Worm (Caenorhabditis elegans) whole organism, L1 larva: Measurements from ENCODE around the gene acdh-12.
A peak's percentile ranks its signal among the peaks of the same experiment; 100 is the strongest.

ENCODE experiments used
- C04F5.9 ChIP-seq: sonication (generic microtip); optimal IDR thresholded peaks from 2 replicates; lab custom pipeline; 2016; ENCODE audit warnings: missing genetic modification characterization, missing compliant biosample characterization
- F16B12.6 ChIP-seq: fragments of 150-350 bp; optimal IDR thresholded peaks from 2 replicates; lab custom pipeline; 2014; ENCODE audit warnings: missing biosample characterization, missing genetic modification characterization
- blmp-1 ChIP-seq: fragments of 150-350 bp; optimal IDR thresholded peaks from 2 replicates; lab custom pipeline; 2014; ENCODE audit warnings: missing biosample characterization, missing genetic modification characterization
- ceh-8 ChIP-seq: fragments of 200-800 bp; sonication (Bioruptor generic); optimal IDR thresholded peaks from 2 replicates; lab custom pipeline; 2018; ENCODE audit warnings: mild to moderate bottlenecking, missing genetic modification characterization, moderate library complexity, missing compliant biosample characterization
- ceh-82 ChIP-seq, 3 experiments: fragments of 150-350 bp in 1 of 3; sonication (generic microtip) in 2 of 3; optimal IDR thresholded peaks; 2 replicates each; lab custom pipeline; 2014 to 2017; ENCODE audit warnings: missing biosample characterization in 3 of 3, missing genetic modification characterization in 3 of 3
- ceh-88 ChIP-seq: fragments of 200-800 bp; sonication (Bioruptor generic); IDR thresholded peaks from 2 replicates; pipeline ENCODE4 v1.3.6; 2022; ENCODE audit warnings: missing genetic modification characterization, missing compliant biosample characterization
- ceh-90 ChIP-seq: sonication (generic microtip); optimal IDR thresholded peaks from 2 replicates; lab custom pipeline; 2016; ENCODE audit warnings: missing genetic modification characterization, missing compliant biosample characterization
- ces-1 ChIP-seq: fragments of 150-350 bp; optimal IDR thresholded peaks from 2 replicates; lab custom pipeline; 2014; ENCODE audit warnings: missing biosample characterization, missing genetic modification reagents, missing genetic modification characterization
- dpl-1 ChIP-seq, 3 experiments: fragments of 150-350 bp in 2 of 3; sonication (generic microtip) in 1 of 3; optimal IDR thresholded peaks; 2 replicates each; lab custom pipeline; 2014 to 2017; ENCODE audit warnings: missing biosample characterization in 3 of 3, missing genetic modification characterization in 3 of 3, missing genetic modification reagents in 3 of 3
- dsc-1 ChIP-seq: sonication (generic microtip); optimal IDR thresholded peaks from 2 replicates; lab custom pipeline; 2016; ENCODE audit warnings: mild to moderate bottlenecking, missing genetic modification characterization, missing compliant biosample characterization
- egl-13 ChIP-seq: sonication (generic microtip); optimal IDR thresholded peaks from 2 replicates; lab custom pipeline; 2016; ENCODE audit warnings: missing genotype, missing genetic modification reagents, missing genetic modification characterization, missing compliant biosample characterization
- egl-27 ChIP-seq, 2 experiments: fragments of 150-350 bp in 1 of 2; sonication (generic microtip); optimal IDR thresholded peaks; 3 replicates each; lab custom pipeline; 2017 to 2018; ENCODE audit warnings: missing biosample characterization in 2 of 2, missing genetic modification characterization in 2 of 2, missing genetic modification reagents in 2 of 2
- elt-2 ChIP-seq: sonication (generic microtip); optimal IDR thresholded peaks from 2 replicates; lab custom pipeline; 2016; ENCODE audit warnings: missing genetic modification characterization, mild to moderate bottlenecking, inconsistent platforms, missing compliant biosample characterization, missing genetic modification reagents
- elt-3 ChIP-seq, 6 experiments: fragments of 150-350 bp in 1 of 6; sonication (generic microtip); optimal IDR thresholded peaks; 2 replicates each; lab custom pipeline; 2017 to 2018; ENCODE audit warnings: missing biosample characterization in 6 of 6, missing genetic modification characterization in 6 of 6, inconsistent platforms in 1 of 6
- fkh-10 ChIP-seq: sonication (generic microtip); optimal IDR thresholded peaks from 2 replicates; lab custom pipeline; 2017; ENCODE audit warnings: missing biosample characterization, missing genetic modification reagents, missing genetic modification characterization
- fkh-4 ChIP-seq: sonication (generic microtip); optimal IDR thresholded peaks from 2 replicates; lab custom pipeline; 2016; ENCODE audit warnings: missing compliant biosample characterization, missing genetic modification characterization, borderline replicate concordance
- hpl-2 ChIP-seq: fragments of 150-350 bp; optimal IDR thresholded peaks from 2 replicates; lab custom pipeline; 2014; ENCODE audit warnings: missing biosample characterization, missing genetic modification reagents, missing genetic modification characterization
- irx-1 ChIP-seq: sonication (generic microtip); optimal IDR thresholded peaks from 2 replicates; lab custom pipeline; 2016; ENCODE audit warnings: missing genetic modification characterization, missing compliant biosample characterization
- isw-1 ChIP-seq: fragments of 200-800 bp; sonication (Bioruptor generic); IDR thresholded peaks from 2 replicates; pipeline ENCODE4 v1.3.6; 2022; ENCODE audit warnings: missing genetic modification characterization, missing compliant biosample characterization
- jun-1 ChIP-seq: fragments of 150-350 bp; optimal IDR thresholded peaks from 2 replicates; lab custom pipeline; 2014; ENCODE audit warnings: missing biosample characterization, missing genetic modification reagents, missing genetic modification characterization
- lin-13 ChIP-seq: fragments of 150-350 bp; optimal IDR thresholded peaks from 2 replicates; lab custom pipeline; 2014; ENCODE audit warnings: missing biosample characterization, missing genetic modification reagents, missing genetic modification characterization
- lin-14 ChIP-seq: fragments of 200-800 bp; sonication (Bioruptor generic); optimal IDR thresholded peaks from 2 replicates; lab custom pipeline; 2018; ENCODE audit warnings: mild to moderate bottlenecking, missing genetic modification characterization, moderate library complexity, missing compliant biosample characterization
- lin-15B ChIP-seq: fragments of 150-350 bp; sonication (generic microtip); optimal IDR thresholded peaks from 3 replicates; lab custom pipeline; 2014; ENCODE audit warnings: missing biosample characterization, missing genetic modification characterization
- lin-39 ChIP-seq: fragments of 150-350 bp; optimal IDR thresholded peaks from 2 replicates; lab custom pipeline; 2014; ENCODE audit warnings: missing biosample characterization, missing genetic modification reagents, missing genetic modification characterization
- lir-3 ChIP-seq: sonication (generic microtip); optimal IDR thresholded peaks from 2 replicates; lab custom pipeline; 2016; ENCODE audit warnings: mild to moderate bottlenecking, missing genetic modification characterization, moderate library complexity, missing compliant biosample characterization; ENCODE audit not compliant: poor library complexity
- lsy-2 ChIP-seq, 2 experiments: fragments of 150-350 bp; optimal IDR thresholded peaks; 2 replicates each; lab custom pipeline; 2014; ENCODE audit warnings: missing biosample characterization in 2 of 2, missing genetic modification characterization in 2 of 2
- mdl-1 ChIP-seq, 2 experiments: fragments of 150-350 bp; optimal IDR thresholded peaks; 2 replicates each; lab custom pipeline; 2014 to 2017; ENCODE audit warnings: missing biosample characterization in 2 of 2, missing genetic modification characterization in 2 of 2, inconsistent platforms in 1 of 2
- mef-2 ChIP-seq: fragments of 150-350 bp; optimal IDR thresholded peaks from 2 replicates; lab custom pipeline; 2014; ENCODE audit warnings: missing biosample characterization, missing genetic modification characterization
- nhr-12 ChIP-seq: sonication (generic microtip); optimal IDR thresholded peaks from 2 replicates; lab custom pipeline; 2017; ENCODE audit warnings: missing biosample characterization, missing genetic modification characterization
- nhr-20 ChIP-seq: sonication (generic microtip); optimal IDR thresholded peaks from 2 replicates; lab custom pipeline; 2016; ENCODE audit warnings: mild to moderate bottlenecking, missing genetic modification characterization, missing compliant biosample characterization
- nhr-71 ChIP-seq: sonication (generic microtip); optimal IDR thresholded peaks from 2 replicates; lab custom pipeline; 2016; ENCODE audit warnings: mild to moderate bottlenecking, missing genetic modification characterization, moderate library complexity, missing compliant biosample characterization
- nhr-76 ChIP-seq: sonication (generic microtip); optimal IDR thresholded peaks from 2 replicates; lab custom pipeline; 2017; ENCODE audit warnings: missing biosample characterization, missing genetic modification characterization
- nhr-77 ChIP-seq: fragments of 150-350 bp; optimal IDR thresholded peaks from 2 replicates; lab custom pipeline; 2014; ENCODE audit warnings: missing biosample characterization, missing genetic modification characterization
- nhr-85 ChIP-seq: sonication (generic microtip); peaks from one replicate; lab custom pipeline; 2016; ENCODE audit warnings: missing genetic modification characterization, inconsistent platforms, missing compliant biosample characterization
- pag-3 ChIP-seq: sonication (generic microtip); optimal IDR thresholded peaks from 2 replicates; lab custom pipeline; 2017; ENCODE audit warnings: missing genetic modification characterization, mild to moderate bottlenecking, missing compliant biosample characterization, antibody characterized with exemption, borderline replicate concordance; ENCODE audit not compliant: insufficient read depth
- pax-3 ChIP-seq: fragments of 200-800 bp; sonication (Bioruptor generic); optimal IDR thresholded peaks from 2 replicates; lab custom pipeline; 2018; ENCODE audit warnings: mild to moderate bottlenecking, missing genetic modification characterization, moderate library complexity, missing compliant biosample characterization
- pqm-1 ChIP-seq: sonication (generic microtip); optimal IDR thresholded peaks from 3 replicates; lab custom pipeline; 2017; ENCODE audit warnings: missing biosample characterization, missing genetic modification characterization
- rnt-1 ChIP-seq: sonication (generic microtip); optimal IDR thresholded peaks from 2 replicates; lab custom pipeline; 2016; ENCODE audit warnings: mild to moderate bottlenecking, missing genetic modification characterization, moderate library complexity, missing compliant biosample characterization
- skn-1 ChIP-seq: fragments of 150-350 bp; optimal IDR thresholded peaks from 2 replicates; lab custom pipeline; 2014; ENCODE audit warnings: missing biosample characterization, missing genetic modification characterization
- snu-23 ChIP-seq: sonication (generic microtip); optimal IDR thresholded peaks from 2 replicates; lab custom pipeline; 2016; ENCODE audit warnings: missing genetic modification characterization, missing compliant biosample characterization
- sox-4 ChIP-seq: sonication (generic microtip); optimal IDR thresholded peaks from 2 replicates; lab custom pipeline; 2016; ENCODE audit warnings: missing genetic modification characterization, missing compliant biosample characterization
- swsn-7 ChIP-seq: sonication (generic microtip); optimal IDR thresholded peaks from 2 replicates; lab custom pipeline; 2016; ENCODE audit warnings: missing genetic modification characterization, missing compliant biosample characterization
- tlp-1 ChIP-seq: fragments of 150-350 bp; optimal IDR thresholded peaks from 2 replicates; lab custom pipeline; 2014; ENCODE audit warnings: missing biosample characterization, missing genetic modification characterization
- unc-130 ChIP-seq: fragments of 150-350 bp; optimal IDR thresholded peaks from 2 replicates; lab custom pipeline; 2017; ENCODE audit warnings: missing biosample characterization, missing genetic modification characterization, inconsistent platforms
- unc-30 ChIP-seq: sonication (generic microtip); optimal IDR thresholded peaks from 2 replicates; lab custom pipeline; 2017; ENCODE audit warnings: missing biosample characterization, missing genetic modification characterization
- unc-62 ChIP-seq: fragments of 150-350 bp; optimal IDR thresholded peaks from 2 replicates; lab custom pipeline; 2014; ENCODE audit warnings: missing biosample characterization, missing genetic modification reagents, missing genetic modification characterization
- unc-86 ChIP-seq: sonication (generic microtip); optimal IDR thresholded peaks from 2 replicates; lab custom pipeline; 2016; ENCODE audit warnings: missing genetic modification characterization, missing compliant biosample characterization
- unc-98 ChIP-seq: fragments of 200-800 bp; sonication (Bioruptor generic); IDR thresholded peaks from 2 replicates; pipeline ENCODE4 v1.3.6; 2022; ENCODE audit warnings: missing genetic modification characterization, missing compliant biosample characterization
- vab-15 ChIP-seq: sonication (generic microtip); optimal IDR thresholded peaks from 2 replicates; lab custom pipeline; 2017; ENCODE audit warnings: missing genotype, mild to moderate bottlenecking, missing genetic modification characterization, missing compliant biosample characterization
- xbp-1 ChIP-seq: sonication (generic microtip); optimal IDR thresholded peaks from 2 replicates; lab custom pipeline; 2016; ENCODE audit warnings: missing genetic modification characterization, missing compliant biosample characterization
- ztf-4 ChIP-seq: fragments of 150-350 bp; optimal IDR thresholded peaks from 2 replicates; lab custom pipeline; 2014; ENCODE audit warnings: missing biosample characterization, missing genetic modification characterization

Gene acdh-12

DNA sequence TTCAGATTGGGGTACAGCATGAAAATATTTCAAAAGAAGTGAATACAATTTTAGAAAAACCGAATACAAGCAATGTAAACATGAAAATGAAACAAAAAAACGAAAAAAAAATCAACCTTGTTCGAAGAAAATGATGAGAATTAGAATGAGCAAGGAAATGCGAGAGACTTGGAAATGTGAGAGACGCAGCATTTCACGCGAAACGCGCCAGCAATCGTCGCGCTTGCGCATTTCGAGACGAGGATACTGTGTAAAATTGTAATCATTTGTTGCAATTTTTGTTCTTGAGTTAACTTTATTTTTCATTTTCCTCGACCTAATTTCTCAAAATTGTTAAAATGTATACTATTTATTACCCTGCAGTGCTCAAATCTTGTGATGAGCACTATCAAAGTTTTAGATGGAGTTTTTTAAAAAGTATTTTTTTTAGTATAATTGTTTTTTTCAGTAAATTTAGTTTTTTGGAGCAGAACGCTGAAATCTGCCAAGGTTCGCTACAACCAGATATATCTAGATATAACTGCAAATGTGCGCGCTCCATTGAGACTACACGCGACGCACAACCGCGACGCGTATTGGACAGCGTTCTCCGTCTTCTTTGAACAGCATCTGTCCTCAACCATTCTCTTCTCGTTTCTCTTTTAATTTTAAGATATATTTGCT, 43.3 kb downstream of the acdh-12 start, which contains the start of gene fust-1 (continued):
- no peak for TF ChIP-seq tlp-1 (tag; lab: Kevin White, UChicago)
- peak; percentile 86 to 91 (median 88) for TF ChIP-seq dpl-1 (GFP tag; optimal IDR thresholded peaks at IDR 0.05; lab: Kevin White, UChicago)
- peak; percentile 83 for TF ChIP-seq unc-98
- TF ChIP-seq nhr-71 (tag; lab: Kevin White, UChicago): peak; percentile 98
- TF ChIP-seq unc-130 (tag; lab: Kevin White, UChicago): peak; percentile 98
- peak; percentile 95 for TF ChIP-seq nhr-77 (tag; lab: Kevin White, UChicago)
- TF ChIP-seq rnt-1 (tag; lab: Kevin White, UChicago): peak; percentile 97
- peak; percentile 98 to 99 (median 98) for TF ChIP-seq ceh-82 (tag; optimal IDR thresholded peaks at IDR 0.05; lab: Kevin White, UChicago)
- peak; percentile 93 for TF ChIP-seq ztf-4 (tag; lab: Kevin White, UChicago)
- TF ChIP-seq elt-3 (tag; optimal IDR thresholded peaks at IDR 0.05; lab: Kevin White, UChicago): peak in 5 of 6 experiments; percentile 89 to 98 (median 94)
- no peak for TF ChIP-seq unc-30 (tag; lab: Kevin White, UChicago)
- TF ChIP-seq unc-86 (tag; lab: Kevin White, UChicago): peak; percentile 95
- peak; percentile 86 for TF ChIP-seq lir-3 (tag; lab: Kevin White, UChicago)
- TF ChIP-seq irx-1 (tag; lab: Kevin White, UChicago): peak; percentile 95
- TF ChIP-seq ces-1: no peak
- TF ChIP-seq hpl-2 (GFP tag; lab: Kevin White, UChicago): peak; percentile 86
- peak; percentile 93 for TF ChIP-seq C04F5.9
- peak in 1 of 2 experiments; percentile 88 for TF ChIP-seq mdl-1 (tag; optimal IDR thresholded peaks at IDR 0.05; lab: Kevin White, UChicago)
- peak; percentile 75 for TF ChIP-seq mef-2 (tag; lab: Kevin White, UChicago)
- peak; percentile 97 for TF ChIP-seq lsy-2 (tag; optimal IDR thresholded peaks at IDR 0.05; lab: Kevin White, UChicago)
- peak; percentile 93 for TF ChIP-seq egl-13
- peak; percentile 98 for TF ChIP-seq nhr-20 (tag; lab: Kevin White, UChicago)
- peak; percentile 94 for TF ChIP-seq lin-13 (GFP tag; lab: Kevin White, UChicago)
- no peak for TF ChIP-seq nhr-76 (tag; lab: Kevin White, UChicago)
- TF ChIP-seq vab-15 (tag; lab: Kevin White, UChicago): peak; percentile 72
- TF ChIP-seq sox-4: peak; percentile 93
- TF ChIP-seq ceh-88 (GFP tag; lab: Robert Waterston, UW): peak; percentile 81
- TF ChIP-seq ceh-90 (tag; lab: Kevin White, UChicago): peak; percentile 61
- peak; percentile 98 for TF ChIP-seq swsn-7 (tag; lab: Kevin White, UChicago)
- TF ChIP-seq blmp-1 (tag; lab: Kevin White, UChicago): peak; percentile 73
- peak; percentile 74 for TF ChIP-seq fkh-10
- TF ChIP-seq pax-3 (tag; lab: Kevin White, UChicago): peak; percentile 92
- peak; percentile 96 for TF ChIP-seq lin-39 (tag; lab: Kevin White, UChicago)
- TF ChIP-seq nhr-12 (tag; lab: Kevin White, UChicago): no peak
- TF ChIP-seq nhr-85: peak; percentile 99
- TF ChIP-seq dsc-1 (tag; lab: Kevin White, UChicago): peak; percentile 98
- TF ChIP-seq unc-62 (GFP tag; lab: Kevin White, UChicago): peak; percentile 47
- peak in 1 of 2 experiments; percentile 24 for TF ChIP-seq egl-27 (tag; optimal IDR thresholded peaks at IDR 0.05; lab: Kevin White, UChicago)
- TF ChIP-seq lin-14: peak; percentile 97
- peak; percentile 96 for TF ChIP-seq jun-1 (tag; lab: Kevin White, UChicago)
- peak; percentile 96 for TF ChIP-seq xbp-1 (tag; lab: Kevin White, UChicago)
- peak; percentile 90 for TF ChIP-seq lin-15B (tag; lab: Kevin White, UChicago)
- TF ChIP-seq skn-1 (tag; lab: Kevin White, UChicago): peak; percentile 98
- no peak for TF ChIP-seq pqm-1
- peak; percentile 93 for TF ChIP-seq elt-2 (tag; lab: Kevin White, UChicago)
- peak; percentile 99 for TF ChIP-seq snu-23 (GFP tag; lab: Kevin White, UChicago)
- TF ChIP-seq F16B12.6: peak; percentile 78
- TF ChIP-seq isw-1: peak; percentile 97
- TF ChIP-seq fkh-4 (tag; lab: Kevin White, UChicago): peak; percentile 81
- peak; percentile 75 for TF ChIP-seq pag-3 (tag; lab: Kevin White, UChicago)
- peak; percentile 95 for TF ChIP-seq ceh-8 (GFP tag; lab: Kevin White, UChicago)
